Fruit fly (Drosophila melanogaster) whole organism, embryonic: ENCODE data around the gene Mdh1.

ENCODE experiments used
- CG11085 ChIP-seq: fragments of 200-800 bp; sonication (Bioruptor generic); IDR thresholded peaks from 2 replicates; pipeline ENCODE4 v1.3.6; 2022; ENCODE audit warnings: missing biosample characterization, missing genetic modification characterization
- CG18262 ChIP-seq: fragments of 200-800 bp; optimal IDR thresholded peaks from 3 replicates; lab custom pipeline; 2019; ENCODE audit warnings: missing biosample characterization, mild to moderate bottlenecking, missing genetic modification characterization, moderate library complexity
- CG32772 ChIP-seq: fragments of 200-800 bp; sonication (Bioruptor generic); IDR thresholded peaks from 2 replicates; pipeline ENCODE4 v1.3.6; 2022; ENCODE audit warnings: missing biosample characterization, missing genetic modification characterization
- CoRest ChIP-seq: fragments of 200-800 bp; sonication (Bioruptor generic); optimal IDR thresholded peaks from 3 replicates; lab custom pipeline; 2018; ENCODE audit warnings: missing biosample characterization, mild to moderate bottlenecking, missing genetic modification characterization, moderate library complexity
- grn ChIP-seq: fragments of 200-800 bp; sonication (Bioruptor generic); optimal IDR thresholded peaks from 3 replicates; lab custom pipeline; 2017; ENCODE audit warnings: missing biosample characterization, missing genetic modification characterization
- pb ChIP-seq: fragments of 200-800 bp; sonication (Bioruptor generic); optimal IDR thresholded peaks from 3 replicates; lab custom pipeline; 2016; ENCODE audit warnings: missing biosample characterization, missing genetic modification characterization
- ro ChIP-seq: fragments of 200-800 bp; sonication (Bioruptor generic); IDR thresholded peaks from 2 replicates; pipeline ENCODE4 v1.3.6; 2022; ENCODE audit warnings: missing biosample characterization, missing genetic modification characterization
- tap ChIP-seq: fragments of 200-800 bp; optimal IDR thresholded peaks from 3 replicates; lab custom pipeline; 2019; ENCODE audit warnings: missing biosample characterization, mild to moderate bottlenecking, missing genetic modification characterization, moderate library complexity
- tgo ChIP-seq: fragments of 200-800 bp; sonication (Bioruptor generic); IDR thresholded peaks from 3 replicates; pipeline ENCODE4 v1.3.6; 2022; ENCODE audit warnings: missing biosample characterization, missing genetic modification characterization

DNA sequence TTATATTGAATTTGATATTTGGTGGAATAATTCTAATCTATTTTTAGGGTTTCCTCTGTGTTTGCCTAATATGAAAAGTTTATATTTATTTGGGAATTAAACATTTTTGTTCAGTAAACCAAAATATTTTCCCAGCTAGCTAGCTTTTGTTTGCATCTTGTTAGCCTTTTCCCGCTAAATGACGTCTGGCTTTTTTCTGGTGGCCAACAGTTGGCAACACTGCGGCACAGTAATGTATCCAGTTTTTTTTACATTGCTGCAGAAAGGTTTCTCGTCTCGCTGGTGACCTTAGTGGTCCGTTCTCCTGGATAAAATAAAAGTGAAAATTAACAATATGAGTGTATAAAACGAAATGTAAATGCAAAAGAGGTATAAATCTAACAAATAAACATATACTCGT, 31.9 kb downstream of the Mdh1 start, which contains the start of gene lft:
- TF ChIP-seq CG32772 (GFP tag; lab: Robert Waterston, UW): no peak
- TF ChIP-seq tap (tag; lab: Kevin White, UChicago): no peak
- no peak for TF ChIP-seq tgo (GFP tag; lab: Robert Waterston, UW)
- peak; percentile 8 for TF ChIP-seq CoRest
- TF ChIP-seq CG11085 (GFP tag; lab: Robert Waterston, UW): no peak
- no peak for TF ChIP-seq ro (GFP tag; lab: Robert Waterston, UW)
- no peak for TF ChIP-seq pb (GFP tag; lab: Kevin White, UChicago)
- no peak for TF ChIP-seq grn (GFP tag; lab: Kevin White, UChicago)
- no peak for TF ChIP-seq CG18262 (tag; lab: Kevin White, UChicago)
